Worm (Caenorhabditis elegans): ENCODE data around the gene npp-26.
A peak's percentile ranks its signal among the peaks of the same experiment; 100 is the strongest.

The npp-26 gene

ce11 chrIV:4745422-4745821 lies 19.1 kb upstream of the npp-26 start, which contains the start of gene timm-17B.1:
TSS of gene timm-17B.1 (minus strand) at chrIV:4745492.
- TF ChIP-seq nhr-6 (tag; optimal IDR thresholded peaks at IDR 0.05), result peak; percentile 37
- TF ChIP-seq nhr-12 (tag; optimal IDR thresholded peaks at IDR 0.05), result no peak
- TF ChIP-seq mab-5 (tag; optimal IDR thresholded peaks at IDR 0.05), result peak; percentile 78
- no peak for TF ChIP-seq unc-62 (GFP tag; optimal IDR thresholded peaks at IDR 0.05)
- no peak for TF ChIP-seq mbf-1 (tag; optimal IDR thresholded peaks at IDR 0.05)
- peak; percentile 93 to 96 for TF ChIP-seq lsy-2 (tag; optimal IDR thresholded peaks at IDR 0.05)
- TF ChIP-seq mdl-1 (tag; optimal IDR thresholded peaks at IDR 0.05), result peak in 1 of 2 experiments; percentile 9
- no peak for TF ChIP-seq blmp-1 (tag; optimal IDR thresholded peaks at IDR 0.05; ENCODE audit: insufficient read depth)
- TF ChIP-seq peb-1 (tag; optimal IDR thresholded peaks at IDR 0.05), result no peak
- no peak for TF ChIP-seq ztf-4 (tag; optimal IDR thresholded peaks at IDR 0.05)
- no peak for TF ChIP-seq elt-1 (tag; optimal IDR thresholded peaks at IDR 0.05)
- TF ChIP-seq fos-1 (tag; optimal IDR thresholded peaks at IDR 0.05), result no peak
- TF ChIP-seq nhr-237 (tag; optimal IDR thresholded peaks at IDR 0.05), result no peak
- peak; percentile 60 for TF ChIP-seq sma-9 (GFP tag; optimal IDR thresholded peaks at IDR 0.05)
- no peak for TF ChIP-seq sma-9 (tag; optimal IDR thresholded peaks at IDR 0.05)
- TF ChIP-seq dmd-4 (tag; optimal IDR thresholded peaks at IDR 0.05), result peak; percentile 2
- TF ChIP-seq ztf-1 (GFP tag; conservative IDR thresholded peaks at IDR 0.05), result no peak
- TF ChIP-seq sma-3 (GFP tag; optimal IDR thresholded peaks at IDR 0.05), result peak; percentile 49
- no peak for TF ChIP-seq aly-2 (tag; optimal IDR thresholded peaks at IDR 0.05)
- no peak for TF ChIP-seq unc-39 (tag; optimal IDR thresholded peaks at IDR 0.05)
- peak; percentile 82 for TF ChIP-seq unc-55 (GFP tag; optimal IDR thresholded peaks at IDR 0.05)
- TF ChIP-seq nhr-129 (tag; optimal IDR thresholded peaks at IDR 0.05), result peak; percentile 69
- no peak for TF ChIP-seq lin-11 (tag; optimal IDR thresholded peaks at IDR 0.05)
- TF ChIP-seq zag-1 (tag; optimal IDR thresholded peaks at IDR 0.05), result no peak
- no peak for TF ChIP-seq skn-1 (tag; optimal IDR thresholded peaks at IDR 0.05)
- peak; percentile 62 for TF ChIP-seq R02D3.7 (tag; optimal IDR thresholded peaks at IDR 0.05)
- TF ChIP-seq ceh-82 (tag; optimal IDR thresholded peaks at IDR 0.05), result no peak
- TF ChIP-seq nhr-11 (tag; optimal IDR thresholded peaks at IDR 0.05), result no peak
- no peak for TF ChIP-seq elt-3 (tag; optimal IDR thresholded peaks at IDR 0.05)
- TF ChIP-seq Y55F3AM.14 (GFP tag; optimal IDR thresholded peaks at IDR 0.05), result no peak
- TF ChIP-seq lin-39 (tag; optimal IDR thresholded peaks at IDR 0.05), result no peak
- TF ChIP-seq ceh-16 (tag; optimal IDR thresholded peaks at IDR 0.05), result peak; percentile 36
- no peak for TF ChIP-seq nhr-23 (tag; optimal IDR thresholded peaks at IDR 0.05)
- peak; percentile 93 for TF ChIP-seq C34F6.9 (tag; optimal IDR thresholded peaks at IDR 0.05)
- peak; percentile 60 for TF ChIP-seq lin-13 (GFP tag; optimal IDR thresholded peaks at IDR 0.05)
- TF ChIP-seq nhr-21 (tag; optimal IDR thresholded peaks at IDR 0.05), result peak; percentile 43
- no peak for TF ChIP-seq nhr-77 (tag; optimal IDR thresholded peaks at IDR 0.05)
- TF ChIP-seq nhr-25 (tag; optimal IDR thresholded peaks at IDR 0.05), result peak; percentile 73
- peak; percentile 27 for TF ChIP-seq ama-1 (optimal IDR thresholded peaks at IDR 0.05)
- peak; percentile 13 for TF ChIP-seq snpc-4 (tag; optimal IDR thresholded peaks at IDR 0.05)
- TF ChIP-seq sem-4 (tag; optimal IDR thresholded peaks at IDR 0.05), result no peak
- TF ChIP-seq gmeb-1 (tag; optimal IDR thresholded peaks at IDR 0.05), result peak; percentile 84
- no peak for TF ChIP-seq ZK546.5 (tag; optimal IDR thresholded peaks at IDR 0.05)
- peak; percentile 35 for TF ChIP-seq F13H6.1 (tag; optimal IDR thresholded peaks at IDR 0.05)
- TF ChIP-seq egl-27 (tag; optimal IDR thresholded peaks at IDR 0.05), result no peak
- TF ChIP-seq nhr-10 (tag; optimal IDR thresholded peaks at IDR 0.05), result no peak
- no peak for TF ChIP-seq ztf-11 (tag; optimal IDR thresholded peaks at IDR 0.05)
- TF ChIP-seq alr-1 (tag; optimal IDR thresholded peaks at IDR 0.05), result no peak
- peak; percentile 74 for TF ChIP-seq crh-2 (tag; optimal IDR thresholded peaks at IDR 0.05)
